Fruit fly (Drosophila melanogaster): ENCODE measurements around the gene CG12766.

DNA sequence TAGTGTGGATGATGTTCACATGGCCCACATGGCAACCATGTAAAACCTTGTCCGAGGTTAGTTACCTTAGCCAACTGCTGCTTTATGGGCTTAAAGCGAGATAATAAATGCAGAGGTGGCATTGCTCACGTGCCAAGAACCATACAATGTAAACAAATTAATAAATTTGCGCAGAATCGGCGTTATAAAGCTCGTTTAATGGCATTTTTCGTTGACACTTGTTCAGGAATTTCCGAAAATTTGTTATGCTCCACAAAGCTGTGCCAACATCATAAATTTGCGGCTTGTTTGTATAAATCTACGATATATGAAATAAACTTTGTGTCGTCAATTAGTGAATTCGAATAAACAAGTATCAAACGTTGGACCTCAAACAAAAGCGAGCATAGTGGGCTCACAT lies 8.1 kb downstream of the CG12766 start:
- TF ChIP-seq kay (GFP tag; ENCODE audit: borderline replicate concordance) = no peak
- TF ChIP-seq CG14711 (tag; optimal IDR thresholded peaks at IDR 0.05) = no peak
- no peak for TF ChIP-seq CG1620 (GFP tag; optimal IDR thresholded peaks at IDR 0.05)
- no peak for TF ChIP-seq Mnt (GFP tag; optimal IDR thresholded peaks at IDR 0.05)
- no peak for TF ChIP-seq toe (GFP tag; optimal IDR thresholded peaks at IDR 0.05)
- no peak for TF ChIP-seq bab1 (GFP tag; optimal IDR thresholded peaks at IDR 0.05)
- peak; percentile 72 for TF ChIP-seq tj (GFP tag; optimal IDR thresholded peaks at IDR 0.05)
- no peak for TF ChIP-seq CG33017 (tag; optimal IDR thresholded peaks at IDR 0.05)
- no peak for TF ChIP-seq CG7045 (GFP tag; optimal IDR thresholded peaks at IDR 0.05)
- no peak for TF ChIP-seq CG7101 (tag; optimal IDR thresholded peaks at IDR 0.05)
- TF ChIP-seq cic (GFP tag; optimal IDR thresholded peaks at IDR 0.05) = no peak
- TF ChIP-seq CG5204 (GFP tag; optimal IDR thresholded peaks at IDR 0.05) = no peak
- TF ChIP-seq Hr96 (GFP tag; optimal IDR thresholded peaks at IDR 0.05) = no peak
- no peak for TF ChIP-seq CG12768 (GFP tag; optimal IDR thresholded peaks at IDR 0.05)
